Fruit fly (Drosophila melanogaster) whole organism, embryonic: Measurements from ENCODE around the gene CG43897.
A peak's percentile ranks its signal among the peaks of the same experiment; 100 is the strongest.

Experiments
- Atf-2 ChIP-seq: fragments of 200-800 bp; sonication (Bioruptor generic); optimal IDR thresholded peaks from 2 replicates; lab custom pipeline; 2016; ENCODE audit warnings: missing biosample characterization, missing genetic modification characterization
- CG11723 ChIP-seq: fragments of 200-800 bp; sonication (Bioruptor generic); optimal IDR thresholded peaks from 2 replicates; lab custom pipeline; 2017; ENCODE audit warnings: missing biosample characterization, mild to moderate bottlenecking, missing genetic modification characterization
- CG12659 ChIP-seq: fragments of 200-800 bp; sonication (Bioruptor generic); optimal IDR thresholded peaks from 3 replicates; lab custom pipeline; 2017; ENCODE audit warnings: mild to moderate bottlenecking, missing biosample characterization, missing genetic modification reagents, missing genetic modification characterization
- CG12744 ChIP-seq: fragments of 200-800 bp; sonication (Bioruptor generic); optimal IDR thresholded peaks from 2 replicates; lab custom pipeline; 2016; ENCODE audit warnings: missing biosample characterization, missing genetic modification characterization
- CG13123 ChIP-seq: fragments of 200-800 bp; sonication (Bioruptor generic); optimal IDR thresholded peaks from 2 replicates; lab custom pipeline; 2016; ENCODE audit warnings: missing biosample characterization, missing genetic modification characterization
- CG13296 ChIP-seq: fragments of 200-800 bp; sonication (Bioruptor generic); optimal IDR thresholded peaks from 3 replicates; lab custom pipeline; 2018; ENCODE audit warnings: missing biosample characterization, mild to moderate bottlenecking, missing genetic modification characterization
- CG14050 ChIP-seq: fragments of 200-800 bp; sonication (Bioruptor generic); IDR thresholded peaks from 3 replicates; pipeline ENCODE4 v1.3.6; 2022; ENCODE audit warnings: missing biosample characterization, missing genetic modification characterization
- CG18764 ChIP-seq: fragments of 200-800 bp; sonication (Bioruptor generic); optimal IDR thresholded peaks from 3 replicates; lab custom pipeline; 2016; ENCODE audit warnings: missing biosample characterization, missing genetic modification characterization
- CG2202 ChIP-seq: fragments of 200-800 bp; sonication (Bioruptor generic); optimal IDR thresholded peaks from 2 replicates; lab custom pipeline; 2018; ENCODE audit warnings: missing biosample characterization, mild to moderate bottlenecking, missing genetic modification characterization
- CG3847 ChIP-seq: fragments of 200-800 bp; sonication (Bioruptor generic); IDR thresholded peaks from 2 replicates; pipeline ENCODE4 v1.3.6; 2022; ENCODE audit warnings: missing biosample characterization, missing genetic modification characterization
- CG42726 ChIP-seq: fragments of 200-800 bp; sonication (Bioruptor generic); IDR thresholded peaks from 2 replicates; pipeline ENCODE4 v1.3.6; 2022; ENCODE audit warnings: missing biosample characterization, missing genetic modification characterization; ENCODE audit not compliant: partially characterized antibody
- CG6272 ChIP-seq: fragments of 200-800 bp; sonication (Bioruptor generic); IDR thresholded peaks from 2 replicates; pipeline ENCODE4 v1.3.6; 2022; ENCODE audit warnings: missing biosample characterization, missing genetic modification characterization
- CG6689 ChIP-seq: fragments of 200-800 bp; sonication (Bioruptor generic); IDR thresholded peaks from 2 replicates; pipeline ENCODE4 v1.3.6; 2022; ENCODE audit warnings: missing biosample characterization, missing genetic modification characterization
- CG7963 ChIP-seq: fragments of 200-800 bp; sonication (Bioruptor generic); IDR thresholded peaks from 3 replicates; pipeline ENCODE4 v1.3.6; 2022; ENCODE audit warnings: missing biosample characterization, missing genetic modification characterization; ENCODE audit not compliant: partially characterized antibody
- CG8924 ChIP-seq: fragments of 200-800 bp; optimal IDR thresholded peaks from 3 replicates; lab custom pipeline; 2019; ENCODE audit warnings: missing biosample characterization, mild to moderate bottlenecking, missing genetic modification characterization, moderate library complexity
- CoRest ChIP-seq: fragments of 200-800 bp; sonication (Bioruptor generic); optimal IDR thresholded peaks from 3 replicates; lab custom pipeline; 2018; ENCODE audit warnings: missing biosample characterization, mild to moderate bottlenecking, missing genetic modification characterization, moderate library complexity
- D19B ChIP-seq: fragments of 200-800 bp; sonication (Bioruptor generic); optimal IDR thresholded peaks from 2 replicates; lab custom pipeline; 2017; ENCODE audit warnings: missing biosample characterization, mild to moderate bottlenecking, missing genetic modification characterization
- Deaf1 ChIP-seq: fragments of 200-800 bp; optimal IDR thresholded peaks from 3 replicates; lab custom pipeline; 2019; ENCODE audit warnings: missing biosample characterization, mild to moderate bottlenecking, missing genetic modification characterization, moderate library complexity
- Dip2 ChIP-seq: fragments of 200-800 bp; sonication (Bioruptor generic); IDR thresholded peaks from 2 replicates; pipeline ENCODE4 v1.3.6; 2022; ENCODE audit warnings: missing biosample characterization, missing genetic modification characterization
- Dll ChIP-seq: fragments of 200-800 bp; sonication (Bioruptor generic); IDR thresholded peaks from 4 replicates; pipeline ENCODE4 v1.3.6; 2022; ENCODE audit warnings: missing biosample characterization, missing genetic modification characterization; ENCODE audit not compliant: partially characterized antibody
- Doc2 ChIP-seq: fragments of 200-800 bp; sonication (Bioruptor generic); IDR thresholded peaks from 2 replicates; pipeline ENCODE4 v1.3.6; 2022; ENCODE audit warnings: missing biosample characterization, missing genetic modification characterization
- Elba2 ChIP-seq: fragments of 200-800 bp; sonication (Bioruptor generic); optimal IDR thresholded peaks from 3 replicates; lab custom pipeline; 2016; ENCODE audit warnings: missing biosample characterization, missing genetic modification characterization
- Med ChIP-seq: fragments of 200-800 bp; sonication (Bioruptor generic); peaks from one replicate; lab custom pipeline; 2016; ENCODE audit warnings: missing biosample characterization, missing genetic modification characterization, mild to moderate bottlenecking, inconsistent platforms, moderate library complexity
- NFAT ChIP-seq: fragments of 200-800 bp; sonication (Bioruptor generic); IDR thresholded peaks from 2 replicates; pipeline ENCODE4 v1.3.6; 2022; ENCODE audit warnings: missing biosample characterization, missing genetic modification characterization
- Nf-YB ChIP-seq: fragments of 200-800 bp; sonication (Bioruptor generic); optimal IDR thresholded peaks from 3 replicates; lab custom pipeline; 2019; ENCODE audit warnings: missing biosample characterization, mild to moderate bottlenecking, missing genetic modification characterization, moderate library complexity
- PHDP ChIP-seq: fragments of 200-800 bp; sonication (Bioruptor generic); optimal IDR thresholded peaks from 3 replicates; lab custom pipeline; 2018; ENCODE audit warnings: missing biosample characterization, mild to moderate bottlenecking, missing genetic modification characterization, moderate library complexity
- Stat92E ChIP-seq, 3 experiments: fragments of >200 bp in 2 of 3; fragments of 200-800 bp in 1 of 3; sonication (Bioruptor generic) in 1 of 3; optimal IDR thresholded peaks; 2 replicates each; lab custom pipeline; 2017 to 2019; ENCODE audit warnings: missing biosample characterization in 3 of 3, missing genetic modification characterization in 3 of 3, mild to moderate bottlenecking in 1 of 3, moderate library complexity in 1 of 3
- Trl ChIP-seq, 3 experiments: fragments of >200 bp in 2 of 3; fragments of 200-800 bp in 1 of 3; sonication (Bioruptor generic) in 1 of 3; optimal IDR thresholded peaks; 2 replicates in 1 of 3; 3 replicates in 2 of 3; lab custom pipeline; 2016 to 2017; ENCODE audit warnings: missing biosample characterization in 1 of 3, missing genetic modification characterization in 1 of 3
- Usf ChIP-seq: fragments of 200-800 bp; sonication (Bioruptor generic); optimal IDR thresholded peaks from 2 replicates; lab custom pipeline; 2017; ENCODE audit warnings: missing genotype, missing biosample characterization, missing genetic modification characterization
- bbx ChIP-seq: fragments of 200-800 bp; sonication (Bioruptor generic); IDR thresholded peaks from 2 replicates; pipeline ENCODE4 v1.3.6; 2022; ENCODE audit warnings: missing biosample characterization, missing genetic modification characterization; ENCODE audit not compliant: partially characterized antibody
- btn ChIP-seq: fragments of 200-800 bp; sonication (Bioruptor generic); optimal IDR thresholded peaks from 2 replicates; lab custom pipeline; 2016; ENCODE audit warnings: missing biosample characterization, missing genetic modification characterization
- cato ChIP-seq: fragments of 200-800 bp; sonication (Bioruptor generic); optimal IDR thresholded peaks from 2 replicates; lab custom pipeline; 2016; ENCODE audit warnings: missing biosample characterization, missing genetic modification characterization, borderline replicate concordance
- caup ChIP-seq: fragments of 200-800 bp; sonication (Bioruptor generic); optimal IDR thresholded peaks from 3 replicates; lab custom pipeline; 2017; ENCODE audit warnings: missing biosample characterization, mild to moderate bottlenecking, missing genetic modification characterization, moderate library complexity; ENCODE audit not compliant: severe bottlenecking
- ci ChIP-seq: fragments of 200-800 bp; sonication (Bioruptor generic); IDR thresholded peaks from 3 replicates; pipeline ENCODE4 v1.3.6; 2022; ENCODE audit warnings: missing biosample characterization, missing genetic modification characterization
- danr ChIP-seq: fragments of 200-800 bp; sonication (Bioruptor generic); IDR thresholded peaks from 2 replicates; pipeline ENCODE4 v1.3.6; 2022; ENCODE audit warnings: missing biosample characterization, missing genetic modification characterization
- dmrt99B ChIP-seq: fragments of 200-800 bp; sonication (Bioruptor generic); optimal IDR thresholded peaks from 2 replicates; lab custom pipeline; 2018; ENCODE audit warnings: missing biosample characterization, mild to moderate bottlenecking, missing genetic modification characterization, moderate library complexity
- fd3F ChIP-seq: fragments of 200-800 bp; sonication (Bioruptor generic); optimal IDR thresholded peaks from 2 replicates; lab custom pipeline; 2018; ENCODE audit warnings: missing biosample characterization, mild to moderate bottlenecking, missing genetic modification characterization, moderate library complexity
- fd96Cb ChIP-seq: fragments of 200-800 bp; sonication (Bioruptor generic); optimal IDR thresholded peaks from 2 replicates; lab custom pipeline; 2018; ENCODE audit warnings: missing biosample characterization, mild to moderate bottlenecking, missing genetic modification characterization, moderate library complexity
- gcm2 ChIP-seq: fragments of 200-800 bp; sonication (Bioruptor generic); optimal IDR thresholded peaks from 2 replicates; lab custom pipeline; 2016; ENCODE audit warnings: missing biosample characterization, missing genetic modification characterization
- gsb-n ChIP-seq: fragments of 200-800 bp; sonication (Bioruptor generic); optimal IDR thresholded peaks from 3 replicates; lab custom pipeline; 2018; ENCODE audit warnings: missing biosample characterization, mild to moderate bottlenecking, missing genetic modification characterization
- hbn ChIP-seq: fragments of 200-800 bp; sonication (Bioruptor generic); IDR thresholded peaks from 2 replicates; pipeline ENCODE4 v1.3.6; 2022; ENCODE audit warnings: missing biosample characterization, missing genetic modification characterization; ENCODE audit not compliant: partially characterized antibody
- lola ChIP-seq, 3 experiments: fragments of >200 bp in 2 of 3; fragments of 200-800 bp in 1 of 3; sonication (Bioruptor generic) in 1 of 3; optimal IDR thresholded peaks; 2 replicates each; lab custom pipeline; 2017 to 2019; ENCODE audit warnings: missing biosample characterization in 3 of 3, missing genetic modification characterization in 3 of 3, mild to moderate bottlenecking in 1 of 3, moderate library complexity in 1 of 3
- psq ChIP-seq: fragments of 200-800 bp; sonication (Bioruptor generic); optimal IDR thresholded peaks from 2 replicates; lab custom pipeline; 2017; ENCODE audit warnings: missing biosample characterization, missing genetic modification characterization
- ro ChIP-seq: fragments of 200-800 bp; sonication (Bioruptor generic); IDR thresholded peaks from 2 replicates; pipeline ENCODE4 v1.3.6; 2022; ENCODE audit warnings: missing biosample characterization, missing genetic modification characterization
- tio ChIP-seq: fragments of 200-800 bp; sonication (Bioruptor generic); optimal IDR thresholded peaks from 2 replicates; lab custom pipeline; 2017; ENCODE audit warnings: missing biosample characterization, missing genetic modification characterization, inconsistent platforms
- usp ChIP-seq: fragments of >200 bp; optimal IDR thresholded peaks from 2 replicates; lab custom pipeline; 2017; ENCODE audit warnings: missing biosample characterization, missing genetic modification characterization

Gene CG43897

DNA sequence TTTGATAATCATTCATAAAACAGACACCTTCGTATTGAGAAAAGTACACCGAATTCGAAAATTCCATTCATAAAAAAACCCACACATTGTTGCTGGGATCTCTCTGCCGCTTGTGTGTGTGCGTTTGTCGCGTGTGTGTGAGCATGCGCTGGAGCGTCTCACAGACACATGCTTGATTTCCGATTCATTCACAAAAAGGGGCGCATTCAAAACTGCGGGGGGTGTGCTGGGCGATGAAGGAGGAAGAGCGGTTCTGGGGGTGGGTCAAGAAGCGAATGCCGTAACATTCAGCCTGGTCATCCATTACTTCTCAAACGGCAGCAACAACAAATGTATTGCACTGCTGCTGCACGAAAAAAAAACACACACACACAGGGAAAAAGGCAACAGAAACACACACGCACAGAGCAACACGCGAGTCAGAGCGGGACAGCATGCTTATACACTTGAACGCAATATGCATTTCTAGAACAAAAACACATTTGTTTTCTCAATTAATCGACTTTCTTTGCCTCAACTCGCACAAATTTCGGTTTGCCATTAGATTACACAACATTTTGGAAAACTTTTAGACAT lies 40.3 kb downstream of the CG43897 start (continued):
- TF ChIP-seq PHDP (tag; lab: Kevin White, UChicago) = no peak
- no peak for TF ChIP-seq Dll (GFP tag; lab: Robert Waterston, UW)
- TF ChIP-seq Usf (GFP tag; lab: Kevin White, UChicago) = no peak
- no peak for TF ChIP-seq danr (GFP tag; lab: Robert Waterston, UW)
- TF ChIP-seq lola (GFP tag; optimal IDR thresholded peaks at IDR 0.05; lab: Kevin White, UChicago) = peak in 1 of 3 experiments; percentile 54
- TF ChIP-seq dmrt99B (tag; lab: Kevin White, UChicago) = no peak
- TF ChIP-seq D19B = no peak
- TF ChIP-seq Nf-YB (GFP tag; lab: Kevin White, UChicago) = no peak
- TF ChIP-seq caup (GFP tag; lab: Kevin White, UChicago) = no peak
- TF ChIP-seq gcm2 = no peak
- no peak for TF ChIP-seq CG12744 (GFP tag; lab: Kevin White, UChicago)
- TF ChIP-seq Med (GFP tag; lab: Kevin White, UChicago) = peak; percentile 68
- TF ChIP-seq Deaf1 (tag; lab: Kevin White, UChicago) = peak; percentile 15
- no peak for TF ChIP-seq CG7963
- no peak for TF ChIP-seq CG18764
- no peak for TF ChIP-seq cato
- TF ChIP-seq CG6272 (GFP tag; lab: Robert Waterston, UW) = no peak
- no peak for TF ChIP-seq Elba2
- TF ChIP-seq hbn (GFP tag; lab: Robert Waterston, UW) = no peak
- no peak for TF ChIP-seq CG3847 (GFP tag; lab: Robert Waterston, UW)
- TF ChIP-seq Trl (optimal IDR thresholded peaks at IDR 0.05; lab: Kevin White, UChicago) = peak in 1 of 2 experiments; percentile 59
- TF ChIP-seq Trl (GFP tag; optimal IDR thresholded peaks at IDR 0.05; lab: Kevin White, UChicago) = no peak
- no peak for TF ChIP-seq Stat92E (GFP tag; optimal IDR thresholded peaks at IDR 0.05; lab: Kevin White, UChicago)
- TF ChIP-seq, all 482 proteins: peak for 81

DNA sequence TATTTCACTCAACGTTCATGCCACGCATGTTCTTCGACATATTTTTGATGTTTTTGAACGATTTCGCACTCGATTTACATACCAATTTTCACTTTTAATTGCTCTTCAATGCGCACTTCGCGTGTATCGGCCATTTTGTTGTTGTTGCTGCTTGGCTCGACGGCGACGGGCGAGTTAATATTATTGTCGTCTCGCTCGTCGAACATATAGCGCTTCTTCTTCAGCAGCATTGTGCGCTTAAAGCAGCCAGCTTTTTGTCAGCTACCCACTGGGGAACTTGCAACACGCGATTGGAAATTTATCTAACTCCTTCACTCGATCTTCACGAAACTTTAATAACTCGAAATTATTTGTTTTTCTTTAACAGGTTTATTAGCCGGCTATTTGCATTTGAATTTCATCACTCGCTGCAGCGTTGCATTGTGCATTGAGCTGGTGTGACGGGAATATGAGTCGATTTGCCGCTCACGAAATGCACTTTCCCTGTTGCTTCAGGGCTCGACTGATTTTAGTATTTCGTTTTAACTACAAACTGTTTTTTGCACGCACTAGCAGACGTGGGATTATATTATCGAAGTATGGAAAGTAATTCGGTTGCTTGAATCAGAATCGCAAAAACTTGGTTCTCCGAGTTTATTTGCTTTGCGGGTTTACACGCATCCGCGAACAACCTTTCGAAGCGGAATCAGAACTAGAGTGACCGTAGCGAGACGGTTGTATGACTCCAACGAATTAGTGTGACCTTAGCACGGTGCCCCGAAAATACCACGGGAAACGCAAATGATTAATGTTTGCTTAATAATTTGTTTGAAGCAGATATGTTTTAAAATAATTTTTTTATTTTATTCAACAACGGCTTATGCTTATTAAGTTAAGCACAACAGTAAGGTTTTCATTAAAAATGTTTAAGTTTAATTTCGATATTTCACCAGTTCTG lies 41.2 kb downstream of the CG43897 start, which contains the start of gene RasGAP1:
Gene RasGAP1 (minus strand): TSS at position 703 of the 937 bp plus-strand sequence.
- TF ChIP-seq CG13123 (GFP tag; lab: Kevin White, UChicago) (no peak), CG14050 (GFP tag; lab: Robert Waterston, UW) (no peak), CG13296 (GFP tag; lab: Kevin White, UChicago) (no peak), CoRest (tag; lab: Kevin White, UChicago) (peak; percentile 7), usp (GFP tag; lab: Kevin White, UChicago) (no peak), fd96Cb (tag; lab: Kevin White, UChicago) (no peak), psq (GFP tag; lab: Kevin White, UChicago) (peak; percentile 15), NFAT (GFP tag; lab: Robert Waterston, UW) (no peak), btn (no peak), CG11723 (GFP tag; lab: Kevin White, UChicago) (no peak), CG42726 (GFP tag; lab: Robert Waterston, UW) (peak; percentile 30), CG6689 (0 out of 2 replicates have a peak, but pooled peaks have one; percentile 5), ci (GFP tag; lab: Robert Waterston, UW) (0 out of 3 replicates have a peak, but pooled peaks have one; percentile 5), ro (no peak), Nf-YB (GFP tag; lab: Kevin White, UChicago) (no peak), gsb-n (tag; lab: Kevin White, UChicago) (no peak), CG12659 (GFP tag; lab: Kevin White, UChicago) (peak; percentile 36), tio (GFP tag; lab: Kevin White, UChicago) (no peak), CG2202 (tag; lab: Kevin White, UChicago) (no peak), Dip2 (GFP tag; lab: Robert Waterston, UW) (no peak), bbx (GFP tag; lab: Robert Waterston, UW) (peak; percentile 54; the same call in 1 of the 2 replicates), CG8924 (no peak), fd3F (GFP tag; lab: Kevin White, UChicago) (no peak), Doc2 (GFP tag; lab: Robert Waterston, UW) (no peak), Atf-2 (GFP tag; lab: Kevin White, UChicago) (no peak)
